Fruit fly (Drosophila melanogaster): ENCODE results near the gene CG13875.

The CG13875 gene

dm6 chr3L:166789-167132 is 13.0 kb upstream of the CG13875 start:
- no peak for TF ChIP-seq psq (optimal IDR thresholded peaks at IDR 0.05)
- no peak for TF ChIP-seq CG8478 (optimal IDR thresholded peaks at IDR 0.05)
- TF ChIP-seq EcR (GFP tag; optimal IDR thresholded peaks at IDR 0.05), result no peak
- TF ChIP-seq pan (optimal IDR thresholded peaks at IDR 0.05), result no peak
- no peak for TF ChIP-seq Dll (optimal IDR thresholded peaks at IDR 0.05)
- no peak for TF ChIP-seq usp (GFP tag; optimal IDR thresholded peaks at IDR 0.05)

- no peak for TF ChIP-seq Dll (optimal IDR thresholded peaks at IDR 0.05)
- no peak for TF ChIP-seq EcR (GFP tag; optimal IDR thresholded peaks at IDR 0.05)
- no peak for TF ChIP-seq CG8478 (optimal IDR thresholded peaks at IDR 0.05)
Observed at dm6 chr3L:171729-172128, 8.0 kb upstream of the CG13875 start.

dm6 chr3L:174501-174900 is 5.2 kb upstream of the CG13875 start:
- TF ChIP-seq CG8478 (optimal IDR thresholded peaks at IDR 0.05) (no peak), pan (optimal IDR thresholded peaks at IDR 0.05) (no peak), Dll (optimal IDR thresholded peaks at IDR 0.05) (no peak), usp (GFP tag; optimal IDR thresholded peaks at IDR 0.05) (no peak), EcR (GFP tag; optimal IDR thresholded peaks at IDR 0.05) (no peak), psq (optimal IDR thresholded peaks at IDR 0.05) (no peak)

- TF ChIP-seq pan (optimal IDR thresholded peaks at IDR 0.05) (no peak), CG8478 (optimal IDR thresholded peaks at IDR 0.05) (no peak), EcR (GFP tag; optimal IDR thresholded peaks at IDR 0.05) (no peak), Dll (optimal IDR thresholded peaks at IDR 0.05) (no peak)
Observed at dm6 chr3L:175949-176348, 3.8 kb upstream of the CG13875 start, which contains the start of gene CG7049. CG7049 (minus strand) TSS chr3L:176228.

- TF ChIP-seq psq (optimal IDR thresholded peaks at IDR 0.05) (no peak), Dll (optimal IDR thresholded peaks at IDR 0.05) (no peak)
Observed at dm6 chr3L:177938-178337, 1.8 kb upstream of the CG13875 start.

- TF ChIP-seq usp (GFP tag; optimal IDR thresholded peaks at IDR 0.05) (no peak), psq (optimal IDR thresholded peaks at IDR 0.05) (no peak), pan (optimal IDR thresholded peaks at IDR 0.05) (no peak), Dll (optimal IDR thresholded peaks at IDR 0.05) (no peak), EcR (GFP tag; optimal IDR thresholded peaks at IDR 0.05) (no peak), CG8478 (optimal IDR thresholded peaks at IDR 0.05) (no peak)
Observed at dm6 chr3L:178445-178844, 1.3 kb upstream of the CG13875 start.

- TF ChIP-seq psq (optimal IDR thresholded peaks at IDR 0.05) (no peak), EcR (GFP tag; optimal IDR thresholded peaks at IDR 0.05) (no peak), usp (GFP tag; optimal IDR thresholded peaks at IDR 0.05) (no peak), pan (optimal IDR thresholded peaks at IDR 0.05) (no peak), CG8478 (optimal IDR thresholded peaks at IDR 0.05) (no peak), Dll (optimal IDR thresholded peaks at IDR 0.05) (no peak)
Observed at dm6 chr3L:178913-179488, 722 bp upstream of the CG13875 start, which contains the start of gene Vdup1. Vdup1 (minus strand) TSS chr3L:178963.

- no peak for TF ChIP-seq CG8478 (optimal IDR thresholded peaks at IDR 0.05)
- no peak for TF ChIP-seq usp (GFP tag; optimal IDR thresholded peaks at IDR 0.05)
- TF ChIP-seq EcR (GFP tag; optimal IDR thresholded peaks at IDR 0.05), result no peak
- no peak for TF ChIP-seq pan (optimal IDR thresholded peaks at IDR 0.05)
- no peak for TF ChIP-seq Dll (optimal IDR thresholded peaks at IDR 0.05)
- no peak for TF ChIP-seq psq (optimal IDR thresholded peaks at IDR 0.05)
Observed at dm6 chr3L:180262-180543, 480 bp downstream of the CG13875 start.

dm6 chr3L:184251-184650 is 4.5 kb downstream of the CG13875 start, which contains the start of the genes CG34140, Mkp and Mtch:
CG34140 (minus strand) TSS chr3L:184424.
Mkp (minus strand) TSS chr3L:184540.
Mtch (plus strand) TSS chr3L:184626.
- no peak for TF ChIP-seq usp (GFP tag; optimal IDR thresholded peaks at IDR 0.05)
- no peak for TF ChIP-seq pan (optimal IDR thresholded peaks at IDR 0.05)
- TF ChIP-seq Dll (optimal IDR thresholded peaks at IDR 0.05), result no peak
- TF ChIP-seq psq (optimal IDR thresholded peaks at IDR 0.05), result no peak
- TF ChIP-seq CG8478 (optimal IDR thresholded peaks at IDR 0.05), result no peak
- TF ChIP-seq EcR (GFP tag; optimal IDR thresholded peaks at IDR 0.05), result no peak

- TF ChIP-seq CG8478 (optimal IDR thresholded peaks at IDR 0.05), result peak; percentile 51
- TF ChIP-seq Dll (optimal IDR thresholded peaks at IDR 0.05), result no peak
Observed at dm6 chr3L:199050-199745, 19.5 kb downstream of the CG13875 start.

dm6 chr3L:199754-200596 is 20.3 kb downstream of the CG13875 start, which contains the start of the genes rno and mri:
rno (minus strand) TSS chr3L:199762.
mri (plus strand) TSS chr3L:200174.
- no peak for TF ChIP-seq psq (optimal IDR thresholded peaks at IDR 0.05)
- TF ChIP-seq Dll (optimal IDR thresholded peaks at IDR 0.05), result no peak
- TF ChIP-seq CG8478 (optimal IDR thresholded peaks at IDR 0.05), result no peak
- TF ChIP-seq EcR (GFP tag; optimal IDR thresholded peaks at IDR 0.05), result no peak
- TF ChIP-seq pan (optimal IDR thresholded peaks at IDR 0.05), result no peak
- no peak for TF ChIP-seq usp (GFP tag; optimal IDR thresholded peaks at IDR 0.05)

- no peak for TF ChIP-seq Dll (optimal IDR thresholded peaks at IDR 0.05)
- TF ChIP-seq psq (optimal IDR thresholded peaks at IDR 0.05), result no peak
- TF ChIP-seq pan (optimal IDR thresholded peaks at IDR 0.05), result no peak
Observed at dm6 chr3L:203536-204135, 23.9 kb downstream of the CG13875 start, which contains the start of gene NitFhit. NitFhit (plus strand) TSS chr3L:203730.

All from whole organism.